Worm (Caenorhabditis elegans) whole organism, midembryonic: ENCODE results near the gene cal-7.

Experiments
- klf-2 ChIP-seq: fragments of 200-800 bp; sonication (Bioruptor generic); conservative IDR thresholded peaks from 2 replicates; pipeline ENCODE4 v1.3.6; 2022; ENCODE audit warnings: missing genetic modification reagents, missing genetic modification characterization, missing compliant biosample characterization
- ref-1 ChIP-seq: fragments of 200-800 bp; sonication (Bioruptor generic); conservative IDR thresholded peaks from 2 replicates; pipeline ENCODE4 v1.3.6; 2022; ENCODE audit warnings: missing genetic modification reagents, missing genetic modification characterization, missing compliant biosample characterization

ce11 chrV:9704399-9704798, 29.5 kb upstream of the cal-7 start:
- no peak for TF ChIP-seq klf-2 (GFP tag; lab: Robert Waterston, UW)
- no peak for TF ChIP-seq ref-1 (GFP tag; lab: Robert Waterston, UW)
